Worm (Caenorhabditis elegans) whole organism, L1 larva: ENCODE data around the gene nhr-68.

Experiments used
- C34B4.2 ChIP-seq: sonication (generic microtip); optimal IDR thresholded peaks from 2 replicates; lab custom pipeline; 2017; ENCODE audit warnings: mild to moderate bottlenecking, missing genetic modification characterization, missing compliant biosample characterization
- F16B12.6 ChIP-seq: fragments of 150-350 bp; optimal IDR thresholded peaks from 2 replicates; lab custom pipeline; 2014; ENCODE audit warnings: missing biosample characterization, missing genetic modification characterization
- blmp-1 ChIP-seq: fragments of 150-350 bp; optimal IDR thresholded peaks from 2 replicates; lab custom pipeline; 2014; ENCODE audit warnings: missing biosample characterization, missing genetic modification characterization
- ceh-63 ChIP-seq: fragments of 200-800 bp; sonication (Bioruptor generic); optimal IDR thresholded peaks from 2 replicates; lab custom pipeline; 2018; ENCODE audit warnings: mild to moderate bottlenecking, missing genetic modification characterization, missing compliant biosample characterization
- ceh-8 ChIP-seq: fragments of 200-800 bp; sonication (Bioruptor generic); optimal IDR thresholded peaks from 2 replicates; lab custom pipeline; 2018; ENCODE audit warnings: mild to moderate bottlenecking, missing genetic modification characterization, moderate library complexity, missing compliant biosample characterization
- ceh-88 ChIP-seq: fragments of 200-800 bp; sonication (Bioruptor generic); IDR thresholded peaks from 2 replicates; pipeline ENCODE4 v1.3.6; 2022; ENCODE audit warnings: missing genetic modification characterization, missing compliant biosample characterization
- ces-1 ChIP-seq: fragments of 150-350 bp; optimal IDR thresholded peaks from 2 replicates; lab custom pipeline; 2014; ENCODE audit warnings: missing biosample characterization, missing genetic modification reagents, missing genetic modification characterization
- dpl-1 ChIP-seq, 3 experiments: fragments of 150-350 bp in 2 of 3; sonication (generic microtip) in 1 of 3; optimal IDR thresholded peaks; 2 replicates each; lab custom pipeline; 2014 to 2017; ENCODE audit warnings: missing biosample characterization in 3 of 3, missing genetic modification characterization in 3 of 3, missing genetic modification reagents in 3 of 3
- efl-1 ChIP-seq, 4 experiments: fragments of 150-350 bp; optimal IDR thresholded peaks in 3 of 4; peaks in 1 of 4; 1 replicate in 1 of 4; 2 replicates in 3 of 4; lab custom pipeline; 2014; ENCODE audit warnings: missing biosample characterization in 2 of 4, missing genetic modification characterization in 2 of 4, missing genetic modification reagents in 2 of 4
- egl-13 ChIP-seq: sonication (generic microtip); optimal IDR thresholded peaks from 2 replicates; lab custom pipeline; 2016; ENCODE audit warnings: missing genotype, missing genetic modification reagents, missing genetic modification characterization, missing compliant biosample characterization
- egl-27 ChIP-seq, 2 experiments: fragments of 150-350 bp in 1 of 2; sonication (generic microtip); optimal IDR thresholded peaks; 3 replicates each; lab custom pipeline; 2017 to 2018; ENCODE audit warnings: missing biosample characterization in 2 of 2, missing genetic modification characterization in 2 of 2, missing genetic modification reagents in 2 of 2
- elt-2 ChIP-seq: sonication (generic microtip); optimal IDR thresholded peaks from 2 replicates; lab custom pipeline; 2016; ENCODE audit warnings: missing genetic modification characterization, mild to moderate bottlenecking, inconsistent platforms, missing compliant biosample characterization, missing genetic modification reagents
- hlh-17 ChIP-seq: fragments of 200-800 bp; sonication (Bioruptor generic); optimal IDR thresholded peaks from 2 replicates; lab custom pipeline; 2018; ENCODE audit warnings: missing genetic modification characterization, mild to moderate bottlenecking, missing compliant biosample characterization, moderate library complexity, borderline replicate concordance
- irx-1 ChIP-seq: sonication (generic microtip); optimal IDR thresholded peaks from 2 replicates; lab custom pipeline; 2016; ENCODE audit warnings: missing genetic modification characterization, missing compliant biosample characterization
- jun-1 ChIP-seq: fragments of 150-350 bp; optimal IDR thresholded peaks from 2 replicates; lab custom pipeline; 2014; ENCODE audit warnings: missing biosample characterization, missing genetic modification reagents, missing genetic modification characterization
- lin-13 ChIP-seq: fragments of 150-350 bp; optimal IDR thresholded peaks from 2 replicates; lab custom pipeline; 2014; ENCODE audit warnings: missing biosample characterization, missing genetic modification reagents, missing genetic modification characterization
- lin-14 ChIP-seq: fragments of 200-800 bp; sonication (Bioruptor generic); optimal IDR thresholded peaks from 2 replicates; lab custom pipeline; 2018; ENCODE audit warnings: mild to moderate bottlenecking, missing genetic modification characterization, moderate library complexity, missing compliant biosample characterization
- lin-15B ChIP-seq: fragments of 150-350 bp; sonication (generic microtip); optimal IDR thresholded peaks from 3 replicates; lab custom pipeline; 2014; ENCODE audit warnings: missing biosample characterization, missing genetic modification characterization
- lin-35 ChIP-seq, 2 experiments: fragments of 150-350 bp; optimal IDR thresholded peaks; 2 replicates each; lab custom pipeline; 2014; ENCODE audit warnings: missing biosample characterization in 2 of 2, missing genetic modification characterization in 2 of 2, missing genetic modification reagents in 2 of 2
- lin-39 ChIP-seq: fragments of 150-350 bp; optimal IDR thresholded peaks from 2 replicates; lab custom pipeline; 2014; ENCODE audit warnings: missing biosample characterization, missing genetic modification reagents, missing genetic modification characterization
- lir-3 ChIP-seq: sonication (generic microtip); optimal IDR thresholded peaks from 2 replicates; lab custom pipeline; 2016; ENCODE audit warnings: mild to moderate bottlenecking, missing genetic modification characterization, moderate library complexity, missing compliant biosample characterization; ENCODE audit not compliant: poor library complexity
- lsy-2 ChIP-seq, 2 experiments: fragments of 150-350 bp; optimal IDR thresholded peaks; 2 replicates each; lab custom pipeline; 2014; ENCODE audit warnings: missing biosample characterization in 2 of 2, missing genetic modification characterization in 2 of 2
- mab-9 ChIP-seq: fragments of 200-800 bp; sonication (Bioruptor generic); IDR thresholded peaks from 2 replicates; pipeline ENCODE4 v1.3.6; 2022; ENCODE audit warnings: missing genetic modification reagents, missing genetic modification characterization, missing compliant biosample characterization
- mef-2 ChIP-seq: fragments of 150-350 bp; optimal IDR thresholded peaks from 2 replicates; lab custom pipeline; 2014; ENCODE audit warnings: missing biosample characterization, missing genetic modification characterization
- nhr-19 ChIP-seq: fragments of 200-800 bp; sonication (Bioruptor generic); conservative IDR thresholded peaks from 2 replicates; pipeline ENCODE4 v1.3.6; 2022; ENCODE audit warnings: missing genetic modification characterization, missing compliant biosample characterization
- nhr-20 ChIP-seq: sonication (generic microtip); optimal IDR thresholded peaks from 2 replicates; lab custom pipeline; 2016; ENCODE audit warnings: mild to moderate bottlenecking, missing genetic modification characterization, missing compliant biosample characterization
- nhr-237 ChIP-seq: fragments of 150-350 bp; optimal IDR thresholded peaks from 2 replicates; lab custom pipeline; 2014; ENCODE audit warnings: missing biosample characterization, missing genetic modification characterization
- nhr-28 ChIP-seq: fragments of 150-350 bp; optimal IDR thresholded peaks from 2 replicates; lab custom pipeline; 2014; ENCODE audit warnings: missing biosample characterization, missing genetic modification characterization
- nhr-47 ChIP-seq: sonication (generic microtip); optimal IDR thresholded peaks from 2 replicates; lab custom pipeline; 2016; ENCODE audit warnings: mild to moderate bottlenecking, missing genetic modification characterization, moderate library complexity, missing compliant biosample characterization
- nhr-71 ChIP-seq: sonication (generic microtip); optimal IDR thresholded peaks from 2 replicates; lab custom pipeline; 2016; ENCODE audit warnings: mild to moderate bottlenecking, missing genetic modification characterization, moderate library complexity, missing compliant biosample characterization
- nhr-77 ChIP-seq: fragments of 150-350 bp; optimal IDR thresholded peaks from 2 replicates; lab custom pipeline; 2014; ENCODE audit warnings: missing biosample characterization, missing genetic modification characterization
- nhr-84 ChIP-seq: sonication (generic microtip); optimal IDR thresholded peaks from 2 replicates; lab custom pipeline; 2017; ENCODE audit warnings: missing biosample characterization, missing genetic modification characterization
- nhr-85 ChIP-seq: sonication (generic microtip); peaks from one replicate; lab custom pipeline; 2016; ENCODE audit warnings: missing genetic modification characterization, inconsistent platforms, missing compliant biosample characterization
- nhr-90 ChIP-seq: sonication (generic microtip); optimal IDR thresholded peaks from 2 replicates; lab custom pipeline; 2016; ENCODE audit warnings: mild to moderate bottlenecking, missing genetic modification characterization, missing compliant biosample characterization; ENCODE audit not compliant: poor library complexity
- pag-3 ChIP-seq: sonication (generic microtip); optimal IDR thresholded peaks from 2 replicates; lab custom pipeline; 2017; ENCODE audit warnings: missing genetic modification characterization, mild to moderate bottlenecking, missing compliant biosample characterization, antibody characterized with exemption, borderline replicate concordance; ENCODE audit not compliant: insufficient read depth
- pax-3 ChIP-seq: fragments of 200-800 bp; sonication (Bioruptor generic); optimal IDR thresholded peaks from 2 replicates; lab custom pipeline; 2018; ENCODE audit warnings: mild to moderate bottlenecking, missing genetic modification characterization, moderate library complexity, missing compliant biosample characterization
- pqm-1 ChIP-seq: sonication (generic microtip); optimal IDR thresholded peaks from 3 replicates; lab custom pipeline; 2017; ENCODE audit warnings: missing biosample characterization, missing genetic modification characterization
- rnt-1 ChIP-seq: sonication (generic microtip); optimal IDR thresholded peaks from 2 replicates; lab custom pipeline; 2016; ENCODE audit warnings: mild to moderate bottlenecking, missing genetic modification characterization, moderate library complexity, missing compliant biosample characterization
- skn-1 ChIP-seq: fragments of 150-350 bp; optimal IDR thresholded peaks from 2 replicates; lab custom pipeline; 2014; ENCODE audit warnings: missing biosample characterization, missing genetic modification characterization
- snu-23 ChIP-seq: sonication (generic microtip); optimal IDR thresholded peaks from 2 replicates; lab custom pipeline; 2016; ENCODE audit warnings: missing genetic modification characterization, missing compliant biosample characterization
- sox-4 ChIP-seq: sonication (generic microtip); optimal IDR thresholded peaks from 2 replicates; lab custom pipeline; 2016; ENCODE audit warnings: missing genetic modification characterization, missing compliant biosample characterization
- tbx-2 ChIP-seq: sonication (generic microtip); optimal IDR thresholded peaks from 2 replicates; lab custom pipeline; 2016; ENCODE audit warnings: missing genetic modification characterization, missing compliant biosample characterization
- unc-130 ChIP-seq: fragments of 150-350 bp; optimal IDR thresholded peaks from 2 replicates; lab custom pipeline; 2017; ENCODE audit warnings: missing biosample characterization, missing genetic modification characterization, inconsistent platforms
- unc-62 ChIP-seq: fragments of 150-350 bp; optimal IDR thresholded peaks from 2 replicates; lab custom pipeline; 2014; ENCODE audit warnings: missing biosample characterization, missing genetic modification reagents, missing genetic modification characterization
- xbp-1 ChIP-seq: sonication (generic microtip); optimal IDR thresholded peaks from 2 replicates; lab custom pipeline; 2016; ENCODE audit warnings: missing genetic modification characterization, missing compliant biosample characterization
- zip-4 ChIP-seq: fragments of 200-800 bp; sonication (Bioruptor generic); optimal IDR thresholded peaks from 2 replicates; lab custom pipeline; 2018; ENCODE audit warnings: mild to moderate bottlenecking, missing genetic modification characterization, moderate library complexity, missing compliant biosample characterization

The nhr-68 gene

ce11 chrV:11531831-11532534 lies 41.3 kb upstream of the nhr-68 start (continued):
- no peak for TF ChIP-seq lin-15B (tag; lab: Kevin White, UChicago)
- peak; percentile 88 for TF ChIP-seq nhr-90 (tag; lab: Kevin White, UChicago)
- TF ChIP-seq sox-4: no peak
- peak; percentile 56 to 57 for TF ChIP-seq efl-1 (optimal IDR thresholded peaks at IDR 0.05; lab: Kevin White, UChicago)
- TF ChIP-seq efl-1 (GFP tag; optimal IDR thresholded peaks at IDR 0.05 in 1 of 2; lab: Kevin White, UChicago): peak; percentile 26 to 95
- TF ChIP-seq blmp-1 (tag; lab: Kevin White, UChicago): peak; percentile 92

- no peak for TF ChIP-seq mab-9 (GFP tag; lab: Robert Waterston, UW)
- TF ChIP-seq nhr-20: no peak
- no peak for TF ChIP-seq nhr-85 (tag; lab: Kevin White, UChicago)
- TF ChIP-seq, all 84 proteins: peak for 0
Observed at ce11 chrV:11532535-11532853, 40.7 kb upstream of the nhr-68 start.

- peak in 1 of 2 experiments; percentile 50 for TF ChIP-seq lsy-2 (tag; optimal IDR thresholded peaks at IDR 0.05; lab: Kevin White, UChicago)
- TF ChIP-seq nhr-47: no peak
- TF ChIP-seq lin-35 (GFP tag; optimal IDR thresholded peaks at IDR 0.05; lab: Kevin White, UChicago): peak in 1 of 2 experiments; percentile 31
- no peak for TF ChIP-seq ceh-63 (GFP tag; lab: Kevin White, UChicago)
- TF ChIP-seq lir-3 (tag; lab: Kevin White, UChicago): no peak
- TF ChIP-seq F16B12.6 (tag; lab: Kevin White, UChicago): no peak
- no peak for TF ChIP-seq ceh-8 (GFP tag; lab: Kevin White, UChicago)
- TF ChIP-seq elt-2 (tag; lab: Kevin White, UChicago): no peak
- no peak for TF ChIP-seq lin-39
- peak; percentile 14 for TF ChIP-seq jun-1 (tag; lab: Kevin White, UChicago)
- TF ChIP-seq zip-4 (GFP tag; lab: Kevin White, UChicago): no peak
- TF ChIP-seq nhr-28 (tag; lab: Kevin White, UChicago): no peak
- no peak for TF ChIP-seq C34B4.2 (tag; lab: Kevin White, UChicago)
- TF ChIP-seq unc-130 (tag; lab: Kevin White, UChicago): no peak
- peak; percentile 27 for TF ChIP-seq pax-3 (tag; lab: Kevin White, UChicago)
- no peak for TF ChIP-seq mef-2 (tag; lab: Kevin White, UChicago)
- TF ChIP-seq pag-3: peak; percentile 59
- peak in 1 of 3 experiments; percentile 8 for TF ChIP-seq dpl-1 (GFP tag; optimal IDR thresholded peaks at IDR 0.05; lab: Kevin White, UChicago)
- TF ChIP-seq rnt-1: peak; percentile 41
- TF ChIP-seq skn-1 (tag; lab: Kevin White, UChicago): peak; percentile 27
- TF ChIP-seq ces-1: no peak
- no peak for TF ChIP-seq pqm-1 (tag; lab: Kevin White, UChicago)
- TF ChIP-seq nhr-85 (tag; lab: Kevin White, UChicago): peak; percentile 99
- no peak for TF ChIP-seq lin-15B (tag; lab: Kevin White, UChicago)
- no peak for TF ChIP-seq unc-62 (GFP tag; lab: Kevin White, UChicago)
- TF ChIP-seq nhr-71: peak; percentile 66
- TF ChIP-seq mab-9 (GFP tag; lab: Robert Waterston, UW): 0 out of 2 replicates have a peak, but pooled peaks have one; percentile 38
- no peak for TF ChIP-seq tbx-2
- no peak for TF ChIP-seq nhr-77 (tag; lab: Kevin White, UChicago)
- TF ChIP-seq egl-27 (tag; optimal IDR thresholded peaks at IDR 0.05; lab: Kevin White, UChicago): peak in 1 of 2 experiments; percentile 58
- TF ChIP-seq nhr-19 (GFP tag; lab: Robert Waterston, UW): no peak; the same call in none of the 2 replicates
- no peak for TF ChIP-seq nhr-84 (tag; lab: Kevin White, UChicago)
- no peak for TF ChIP-seq xbp-1
- TF ChIP-seq egl-13 (tag; lab: Kevin White, UChicago): no peak
- no peak for TF ChIP-seq nhr-237 (tag; lab: Kevin White, UChicago)
- peak; percentile 51 for TF ChIP-seq snu-23 (GFP tag; lab: Kevin White, UChicago)
- no peak for TF ChIP-seq ceh-88 (GFP tag; lab: Robert Waterston, UW)
- no peak for TF ChIP-seq irx-1 (tag; lab: Kevin White, UChicago)
- TF ChIP-seq lin-13 (GFP tag; lab: Kevin White, UChicago): peak; percentile 13
- peak; percentile 88 for TF ChIP-seq lin-14 (GFP tag; lab: Kevin White, UChicago)
- no peak for TF ChIP-seq hlh-17 (GFP tag; lab: Kevin White, UChicago)
Observed at ce11 chrV:11532964-11533363, 40.3 kb upstream of the nhr-68 start.
